Fruit fly (Drosophila melanogaster) whole organism, wandering third instar larva: Measurements from ENCODE around the gene CG16789.
A peak's percentile ranks its signal among the peaks of the same experiment; 100 is the strongest.

Experiments used
- CG9705 ChIP-seq: fragments of 200-800 bp; sonication (Bioruptor generic); optimal IDR thresholded peaks from 2 replicates; lab custom pipeline; 2018; ENCODE audit warnings: missing biosample characterization, mild to moderate bottlenecking, missing genetic modification characterization
- Hr78 ChIP-seq: fragments of >200 bp; optimal IDR thresholded peaks from 2 replicates; lab custom pipeline; 2017; ENCODE audit warnings: missing biosample characterization, missing genetic modification characterization
- Myc ChIP-seq: fragments of >200 bp; optimal IDR thresholded peaks from 2 replicates; lab custom pipeline; 2017
- OdsH ChIP-seq: fragments of 200-800 bp; sonication (Bioruptor generic); optimal IDR thresholded peaks from 2 replicates; lab custom pipeline; 2016; ENCODE audit warnings: missing biosample characterization, mild to moderate bottlenecking, missing genetic modification characterization
- Rel ChIP-seq, 2 experiments: fragments of 200-800 bp; sonication (Bioruptor generic) in 1 of 2; optimal IDR thresholded peaks; 2 replicates in 1 of 2; 3 replicates in 1 of 2; lab custom pipeline; 2016 to 2019; ENCODE audit warnings: mild to moderate bottlenecking in 2 of 2, missing biosample characterization in 2 of 2, missing genetic modification characterization in 2 of 2, moderate library complexity in 1 of 2
- Sp1 ChIP-seq: fragments of 200-800 bp; sonication (Bioruptor generic); optimal IDR thresholded peaks from 3 replicates; lab custom pipeline; 2019; ENCODE audit warnings: missing biosample characterization, mild to moderate bottlenecking, missing genetic modification characterization, moderate library complexity
- lola ChIP-seq: fragments of >200 bp; optimal IDR thresholded peaks from 2 replicates; lab custom pipeline; 2017; ENCODE audit warnings: missing biosample characterization, missing genetic modification characterization
- sv ChIP-seq: fragments of 200-800 bp; sonication (Bioruptor generic); optimal IDR thresholded peaks from 3 replicates; lab custom pipeline; 2016; ENCODE audit warnings: missing biosample characterization, missing genetic modification characterization
- woc ChIP-seq: sonication (Bioruptor generic); optimal IDR thresholded peaks from 2 replicates; lab custom pipeline; 2016; ENCODE audit warnings: missing biosample characterization, mild to moderate bottlenecking, missing genetic modification characterization

DNA sequence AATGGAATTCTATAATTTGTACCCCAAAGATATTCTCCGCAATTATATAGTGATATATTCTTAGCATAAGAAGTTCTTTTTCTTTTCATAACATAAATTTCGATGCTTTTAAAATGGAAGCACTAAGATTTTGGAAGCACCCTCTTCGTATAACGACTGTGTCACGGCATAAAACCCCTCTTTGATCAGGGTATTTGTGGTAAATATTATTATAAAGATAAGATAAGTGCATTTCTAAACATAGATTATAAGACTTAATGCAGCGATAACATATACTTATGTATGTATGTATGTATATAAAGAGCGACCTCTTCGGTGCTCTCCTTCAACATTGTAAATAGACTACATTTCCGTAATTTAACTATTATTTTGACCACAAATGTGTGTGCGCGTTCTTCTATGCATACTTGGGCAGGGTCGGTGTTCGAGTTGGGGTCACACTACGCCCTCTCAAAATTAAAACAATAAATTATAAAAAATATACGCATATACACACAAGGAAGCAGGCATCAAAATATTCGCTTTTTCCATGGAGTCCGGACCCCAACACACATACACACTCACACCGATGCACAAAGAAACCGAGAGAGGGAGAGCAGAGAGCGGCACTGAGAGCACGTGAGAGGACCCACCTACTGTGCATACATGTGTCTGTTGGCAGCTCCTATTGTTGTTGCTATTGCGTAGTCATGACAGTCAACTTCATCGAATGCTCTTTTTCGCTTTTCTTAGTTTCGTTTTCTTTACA is 15.6 kb upstream of the CG16789 start:
- TF ChIP-seq CG9705 (GFP tag; lab: Kevin White, UChicago), result no peak
- peak; percentile 64 for TF ChIP-seq Rel (GFP tag; optimal IDR thresholded peaks at IDR 0.05; lab: Kevin White, UChicago)
- TF ChIP-seq Rel (tag; optimal IDR thresholded peaks at IDR 0.05; lab: Kevin White, UChicago), result no peak
- peak; percentile 23 for TF ChIP-seq OdsH (GFP tag; lab: Kevin White, UChicago)
- TF ChIP-seq Hr78 (GFP tag; lab: Kevin White, UChicago), result no peak
- no peak for TF ChIP-seq Myc
- no peak for TF ChIP-seq lola (GFP tag; lab: Kevin White, UChicago)
- no peak for TF ChIP-seq woc (GFP tag; lab: Kevin White, UChicago)
- no peak for TF ChIP-seq Sp1 (GFP tag; lab: Kevin White, UChicago)
- TF ChIP-seq sv (GFP tag; lab: Kevin White, UChicago), result no peak
